Fruit fly (Drosophila melanogaster) S2 (cell line): ENCODE data around the gene Mettl14.

Source experiments
- CG8478 ChIP-seq: fragments of >200 bp; optimal IDR thresholded peaks from 2 replicates; lab custom pipeline; 2018
- CTCF ChIP-seq, 2 experiments: fragments of >200 bp; optimal IDR thresholded peaks; 2 replicates each; lab custom pipeline; 2018

dm6 chr2L:8290092-8290424 is 18.2 kb upstream of the Mettl14 start:
- TF ChIP-seq CG8478 (lab: Kevin White, UChicago): no peak
- no peak for TF ChIP-seq CTCF (optimal IDR thresholded peaks at IDR 0.05; lab: Kevin White, UChicago)
